Worm (Caenorhabditis elegans): ENCODE measurements around the gene C04G6.13.

C04G6.13 gene

DNA sequence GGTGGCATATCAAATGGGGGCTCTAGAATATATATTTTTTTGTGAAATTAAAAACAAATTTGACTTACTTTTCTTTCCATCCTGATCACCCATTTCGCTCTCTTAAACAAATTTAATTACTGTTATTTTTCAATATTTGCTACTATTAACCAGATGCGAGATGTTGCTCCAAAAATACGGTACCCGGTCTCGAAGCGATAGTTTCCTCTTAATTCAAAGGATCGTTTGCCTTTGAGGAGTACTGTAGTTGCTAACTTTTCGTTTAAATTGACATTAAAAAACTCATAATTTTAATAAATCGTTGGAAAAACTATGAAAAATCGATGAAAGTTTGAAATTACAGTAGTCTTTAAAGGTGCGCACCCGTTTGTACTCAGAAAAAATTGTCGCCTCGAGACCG, 10.7 kb upstream of the C04G6.13 start, which contains the start of gene C04G6.4:
Gene C04G6.4 (minus strand): TSS at position 101 of the 400 bp plus-strand sequence.
- no peak for TF ChIP-seq nhr-237 (tag; optimal IDR thresholded peaks at IDR 0.05)
- TF ChIP-seq ztf-11 (tag; optimal IDR thresholded peaks at IDR 0.05) = no peak

- no peak for TF ChIP-seq sem-2 (GFP tag; optimal IDR thresholded peaks at IDR 0.05)
- no peak for TF ChIP-seq nhr-12 (tag; optimal IDR thresholded peaks at IDR 0.05)
- TF ChIP-seq nhr-76 (tag; optimal IDR thresholded peaks at IDR 0.05) = no peak
- no peak for TF ChIP-seq elt-3 (tag; optimal IDR thresholded peaks at IDR 0.05)
- TF ChIP-seq ces-1 (GFP tag; optimal IDR thresholded peaks at IDR 0.05) = no peak
- no peak for TF ChIP-seq ceh-39 (tag; optimal IDR thresholded peaks at IDR 0.05)
- no peak for TF ChIP-seq unc-39 (tag; optimal IDR thresholded peaks at IDR 0.05)
- no peak for TF ChIP-seq tbx-8 (GFP tag; optimal IDR thresholded peaks at IDR 0.05)
- TF ChIP-seq bed-3 (GFP tag; optimal IDR thresholded peaks at IDR 0.05) = no peak
These were observed 9.8 kb upstream of the C04G6.13 start for ce11 chrII:5084225-5084624.

DNA sequence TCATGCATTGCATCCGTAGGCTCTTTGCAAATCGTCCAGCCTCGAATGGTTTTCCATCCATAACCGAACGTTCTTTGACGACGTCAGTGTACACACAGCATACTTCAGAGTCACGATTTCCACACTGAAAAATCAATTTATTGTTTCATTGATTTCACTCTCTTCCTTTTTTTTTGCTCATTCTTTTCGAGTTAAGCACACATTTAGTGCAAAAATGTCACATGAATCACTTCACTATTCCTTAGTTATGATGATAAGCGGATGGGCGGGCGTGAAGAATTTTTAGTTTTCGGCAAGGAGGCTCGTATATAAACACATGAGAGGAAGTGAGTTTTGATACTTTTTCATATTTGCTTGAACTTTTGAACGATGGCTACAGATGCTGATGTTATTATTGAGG, 8.6 kb upstream of the C04G6.13 start, which contains the start of gene txt-9:
Gene txt-9 (plus strand): TSS at position 336 of the 400 bp plus-strand sequence.
- no peak for TF ChIP-seq snpc-4 (tag; optimal IDR thresholded peaks at IDR 0.05)
- TF ChIP-seq ces-1 (GFP tag; optimal IDR thresholded peaks at IDR 0.05) = no peak
- TF ChIP-seq nhr-28 (tag; optimal IDR thresholded peaks at IDR 0.05) = no peak

- no peak for TF ChIP-seq drap-1 (GFP tag; optimal IDR thresholded peaks at IDR 0.05)
- TF ChIP-seq nhr-28 (tag; optimal IDR thresholded peaks at IDR 0.05) = no peak
- no peak for TF ChIP-seq ces-1 (GFP tag; optimal IDR thresholded peaks at IDR 0.05)
- TF ChIP-seq M03D4.4 (tag; optimal IDR thresholded peaks at IDR 0.05) = no peak
- no peak for TF ChIP-seq lsy-2 (tag; optimal IDR thresholded peaks at IDR 0.05)
- TF ChIP-seq lin-32 (GFP tag; optimal IDR thresholded peaks at IDR 0.05) = no peak
- TF ChIP-seq flh-1 (GFP tag; optimal IDR thresholded peaks at IDR 0.05) = no peak
- TF ChIP-seq elt-1 (tag; optimal IDR thresholded peaks at IDR 0.05; ENCODE audit: borderline replicate concordance, insufficient read depth) = no peak
- no peak for TF ChIP-seq nhr-2 (tag; optimal IDR thresholded peaks at IDR 0.05)
- no peak for TF ChIP-seq blmp-1 (tag; optimal IDR thresholded peaks at IDR 0.05)
- no peak for TF ChIP-seq unc-39 (tag; optimal IDR thresholded peaks at IDR 0.05)
- TF ChIP-seq unc-120 (tag; optimal IDR thresholded peaks at IDR 0.05; ENCODE audit: poor library complexity, severe bottlenecking) = no peak
- no peak for TF ChIP-seq ham-2 (GFP tag; optimal IDR thresholded peaks at IDR 0.05)
- TF ChIP-seq sem-2 (GFP tag; optimal IDR thresholded peaks at IDR 0.05) = no peak
- TF ChIP-seq unc-62 (GFP tag; optimal IDR thresholded peaks at IDR 0.05) = no peak
- no peak for TF ChIP-seq ceh-43 (GFP tag; optimal IDR thresholded peaks at IDR 0.05)
- TF ChIP-seq cnd-1 (tag; optimal IDR thresholded peaks at IDR 0.05) = no peak
- no peak for TF ChIP-seq nhr-12 (tag; optimal IDR thresholded peaks at IDR 0.05)
- TF ChIP-seq mls-2 (tag; optimal IDR thresholded peaks at IDR 0.05) = no peak
These were observed 7.9 kb upstream of the C04G6.13 start for ce11 chrII:5086143-5086542.

- TF ChIP-seq blmp-1 (tag; optimal IDR thresholded peaks at IDR 0.05) = no peak
- no peak for TF ChIP-seq unc-120 (tag; optimal IDR thresholded peaks at IDR 0.05; ENCODE audit: poor library complexity, severe bottlenecking)
- no peak for TF ChIP-seq mls-2 (tag; optimal IDR thresholded peaks at IDR 0.05)
- TF ChIP-seq M03D4.4 (tag; optimal IDR thresholded peaks at IDR 0.05) = no peak
- TF ChIP-seq nhr-12 (tag; optimal IDR thresholded peaks at IDR 0.05) = no peak
These were observed 2.3 kb upstream of the C04G6.13 start, which contains the start of gene pld-1 for ce11 chrII:5091640-5092243. TSS of gene pld-1 (minus strand) at chrII:5091690.

- no peak for TF ChIP-seq snpc-4 (tag; optimal IDR thresholded peaks at IDR 0.05)
- TF ChIP-seq nhr-28 (tag; optimal IDR thresholded peaks at IDR 0.05) = no peak
- no peak for TF ChIP-seq nhr-76 (tag; optimal IDR thresholded peaks at IDR 0.05)
- TF ChIP-seq lin-32 (GFP tag; optimal IDR thresholded peaks at IDR 0.05) = no peak
- TF ChIP-seq unc-39 (tag; optimal IDR thresholded peaks at IDR 0.05) = no peak
- peak; percentile 26 for TF ChIP-seq unc-120 (tag; optimal IDR thresholded peaks at IDR 0.05; ENCODE audit: poor library complexity, severe bottlenecking)
- peak; percentile 43 for TF ChIP-seq mls-2 (tag; optimal IDR thresholded peaks at IDR 0.05)
- no peak for TF ChIP-seq hlh-1 (tag; optimal IDR thresholded peaks at IDR 0.05)
- peak; percentile 96 for TF ChIP-seq pha-4 (tag; optimal IDR thresholded peaks at IDR 0.05)
- no peak for TF ChIP-seq ceh-83 (GFP tag; optimal IDR thresholded peaks at IDR 0.05)
- no peak for TF ChIP-seq sem-2 (GFP tag; optimal IDR thresholded peaks at IDR 0.05)
- TF ChIP-seq mep-1 (tag; optimal IDR thresholded peaks at IDR 0.05) = peak; percentile 45
- no peak for TF ChIP-seq lin-13 (tag; optimal IDR thresholded peaks at IDR 0.05)
- TF ChIP-seq mab-5 (tag; optimal IDR thresholded peaks at IDR 0.05) = no peak
- no peak for TF ChIP-seq blmp-1 (tag; optimal IDR thresholded peaks at IDR 0.05)
- peak; percentile 14 for TF ChIP-seq sptf-1 (tag; optimal IDR thresholded peaks at IDR 0.05)
- TF ChIP-seq unc-62 (GFP tag; optimal IDR thresholded peaks at IDR 0.05) = no peak
- no peak for TF ChIP-seq nhr-12 (tag; optimal IDR thresholded peaks at IDR 0.05)
- TF ChIP-seq ces-1 (GFP tag; optimal IDR thresholded peaks at IDR 0.05) = peak; percentile 49
- TF ChIP-seq flh-1 (GFP tag; optimal IDR thresholded peaks at IDR 0.05) = no peak
- no peak for TF ChIP-seq ceh-43 (GFP tag; optimal IDR thresholded peaks at IDR 0.05)
- TF ChIP-seq cnd-1 (tag; optimal IDR thresholded peaks at IDR 0.05) = no peak
- no peak for TF ChIP-seq nhr-2 (tag; optimal IDR thresholded peaks at IDR 0.05)
- TF ChIP-seq M03D4.4 (tag; optimal IDR thresholded peaks at IDR 0.05) = peak; percentile 16
- no peak for TF ChIP-seq lsy-2 (tag; optimal IDR thresholded peaks at IDR 0.05)
These were observed 1.4 kb upstream of the C04G6.13 start, which contains the start of gene C04G6.2 for ce11 chrII:5092362-5093281. TSS of gene C04G6.2 (plus strand) at chrII:5093231.

Measured in whole organism, mixed stage, embryonic.